Worm (Caenorhabditis elegans): ENCODE data around the gene nhr-143.

DNA sequence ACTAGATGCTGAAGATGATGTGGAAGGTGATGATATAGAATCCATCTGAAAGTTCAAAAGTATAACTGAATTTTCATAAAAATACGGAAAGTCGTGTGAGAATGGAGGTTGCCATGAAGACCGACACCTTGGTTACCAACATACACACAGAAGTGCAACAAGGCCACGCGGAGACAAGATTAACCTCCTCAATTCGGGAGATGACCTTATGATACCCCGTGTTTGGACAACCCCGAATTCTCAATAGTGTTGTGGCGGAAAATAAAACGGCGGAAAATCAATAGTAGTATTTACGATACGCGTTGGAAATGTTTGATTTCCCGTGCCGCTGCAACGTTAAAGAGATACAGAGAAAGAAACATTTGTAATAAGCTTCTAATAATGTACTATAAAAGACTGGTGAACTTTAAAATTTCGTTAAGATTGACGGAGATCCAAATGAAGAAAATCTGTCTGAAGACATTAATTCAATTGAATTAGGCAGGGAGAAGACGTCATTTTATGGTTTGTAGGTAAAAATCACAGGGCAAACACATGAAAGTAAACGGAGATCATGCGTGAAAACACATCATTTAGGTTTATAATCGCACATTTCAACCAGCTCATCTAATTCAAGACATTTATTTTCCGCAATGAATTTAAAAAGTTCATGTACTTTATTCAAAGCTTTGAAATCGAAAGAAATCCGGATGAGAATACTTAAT is 10.5 kb downstream of the nhr-143 start, which contains the start of gene nhr-44:
- no peak for TF ChIP-seq unc-39 (tag; optimal IDR thresholded peaks at IDR 0.05)
- TF ChIP-seq elt-3 (tag; optimal IDR thresholded peaks at IDR 0.05), result no peak
- no peak for TF ChIP-seq ham-2 (GFP tag; optimal IDR thresholded peaks at IDR 0.05)
- no peak for TF ChIP-seq blmp-1 (tag; optimal IDR thresholded peaks at IDR 0.05)
- peak; percentile 18 for TF ChIP-seq elt-1 (tag; optimal IDR thresholded peaks at IDR 0.05; ENCODE audit: borderline replicate concordance, insufficient read depth)
- TF ChIP-seq sem-2 (GFP tag; optimal IDR thresholded peaks at IDR 0.05), result no peak
- no peak for TF ChIP-seq ztf-11 (tag; optimal IDR thresholded peaks at IDR 0.05)
- TF ChIP-seq nhr-76 (tag; optimal IDR thresholded peaks at IDR 0.05), result no peak
- no peak for TF ChIP-seq nhr-12 (tag; optimal IDR thresholded peaks at IDR 0.05)
- no peak for TF ChIP-seq ces-1 (GFP tag; optimal IDR thresholded peaks at IDR 0.05)
- peak; percentile 50 for TF ChIP-seq pha-4 (tag; optimal IDR thresholded peaks at IDR 0.05)
- no peak for TF ChIP-seq hlh-1 (tag; optimal IDR thresholded peaks at IDR 0.05)
